Fruit fly (Drosophila melanogaster) whole organism, embryonic: ENCODE data around the gene Rnb.

Experiments used
- Ada2b ChIP-seq: fragments of 200-800 bp; sonication (Bioruptor generic); IDR thresholded peaks from 2 replicates; pipeline ENCODE4 v1.3.6; 2022; ENCODE audit warnings: missing biosample characterization, missing genetic modification characterization
- B-H1 ChIP-seq: fragments of 200-800 bp; sonication (Bioruptor generic); IDR thresholded peaks from 3 replicates; pipeline ENCODE4 v1.3.6; 2022; ENCODE audit warnings: missing biosample characterization, missing genetic modification characterization
- CG11504 ChIP-seq: fragments of 200-800 bp; sonication (Bioruptor generic); optimal IDR thresholded peaks from 3 replicates; lab custom pipeline; 2019; ENCODE audit warnings: missing biosample characterization, mild to moderate bottlenecking, missing genetic modification characterization, moderate library complexity
- CG11695 ChIP-seq: fragments of 200-800 bp; sonication (Bioruptor generic); IDR thresholded peaks from 3 replicates; pipeline ENCODE4 v1.3.6; 2022; ENCODE audit warnings: missing biosample characterization, missing genetic modification characterization
- CG14441 ChIP-seq: fragments of 200-800 bp; sonication (Bioruptor generic); IDR thresholded peaks from 2 replicates; pipeline ENCODE4 v1.3.6; 2022; ENCODE audit warnings: missing biosample characterization, missing genetic modification characterization
- CG14860 ChIP-seq: fragments of 200-800 bp; sonication (Bioruptor generic); IDR thresholded peaks from 3 replicates; pipeline ENCODE4 v1.3.6; 2022; ENCODE audit warnings: missing biosample characterization, missing genetic modification characterization; ENCODE audit not compliant: partially characterized antibody
- CG15479 ChIP-seq: fragments of 200-800 bp; sonication (Bioruptor generic); optimal IDR thresholded peaks from 3 replicates; lab custom pipeline; 2019; ENCODE audit warnings: missing biosample characterization, mild to moderate bottlenecking, missing genetic modification characterization, moderate library complexity
- CG17328 ChIP-seq: fragments of 200-800 bp; sonication (Bioruptor generic); IDR thresholded peaks from 2 replicates; pipeline ENCODE4 v1.3.6; 2022; ENCODE audit warnings: missing biosample characterization, missing genetic modification characterization
- CG17359 ChIP-seq: fragments of 200-800 bp; sonication (Bioruptor generic); optimal IDR thresholded peaks from 3 replicates; lab custom pipeline; 2018; ENCODE audit warnings: missing biosample characterization, mild to moderate bottlenecking, missing genetic modification characterization, moderate library complexity
- CG2678 ChIP-seq: fragments of 200-800 bp; sonication (Bioruptor generic); optimal IDR thresholded peaks from 3 replicates; lab custom pipeline; 2019; ENCODE audit warnings: missing biosample characterization, mild to moderate bottlenecking, missing genetic modification characterization, moderate library complexity
- CG2712 ChIP-seq: fragments of 200-800 bp; optimal IDR thresholded peaks from 3 replicates; lab custom pipeline; 2019; ENCODE audit warnings: missing biosample characterization, mild to moderate bottlenecking, missing genetic modification characterization, moderate library complexity
- CG30020 ChIP-seq: fragments of 200-800 bp; optimal IDR thresholded peaks from 2 replicates; lab custom pipeline; 2019; ENCODE audit warnings: missing biosample characterization, mild to moderate bottlenecking, missing genetic modification characterization, moderate library complexity
- CG34376 ChIP-seq: fragments of 200-800 bp; sonication (Bioruptor generic); optimal IDR thresholded peaks from 2 replicates; lab custom pipeline; 2018; ENCODE audit warnings: missing biosample characterization, mild to moderate bottlenecking, missing genetic modification characterization
- CG4404 ChIP-seq: fragments of 200-800 bp; sonication (Bioruptor generic); IDR thresholded peaks from 2 replicates; pipeline ENCODE4 v1.3.6; 2022; ENCODE audit warnings: missing biosample characterization, missing genetic modification characterization
- CG6175 ChIP-seq: fragments of 200-800 bp; sonication (Bioruptor generic); IDR thresholded peaks from 3 replicates; pipeline ENCODE4 v1.3.6; 2022; ENCODE audit warnings: missing biosample characterization, missing genetic modification characterization
- CG7786 ChIP-seq: fragments of 200-800 bp; sonication (Bioruptor generic); optimal IDR thresholded peaks from 2 replicates; lab custom pipeline; 2016; ENCODE audit warnings: missing biosample characterization, missing genetic modification characterization
- CG9797 ChIP-seq: fragments of 200-800 bp; sonication (Bioruptor generic); optimal IDR thresholded peaks from 3 replicates; lab custom pipeline; 2018; ENCODE audit warnings: missing biosample characterization, mild to moderate bottlenecking, missing genetic modification characterization
- E2f1 ChIP-seq: fragments of 200-800 bp; sonication (Bioruptor generic); IDR thresholded peaks from 2 replicates; pipeline ENCODE4 v1.3.6; 2022; ENCODE audit warnings: missing biosample characterization, missing genetic modification characterization
- ERR ChIP-seq: fragments of 200-800 bp; sonication (Bioruptor generic); optimal IDR thresholded peaks from 2 replicates; lab custom pipeline; 2016; ENCODE audit warnings: missing biosample characterization, missing genetic modification characterization
- GATAe ChIP-seq: fragments of 200-800 bp; sonication (Bioruptor generic); conservative IDR thresholded peaks from 2 replicates; pipeline ENCODE4 v1.3.6; 2022; ENCODE audit warnings: missing biosample characterization, missing genetic modification characterization
- H15 ChIP-seq: fragments of 200-800 bp; sonication (Bioruptor generic); IDR thresholded peaks from 3 replicates; pipeline ENCODE4 v1.3.6; 2022; ENCODE audit warnings: missing biosample characterization, missing genetic modification characterization
- HLH3B ChIP-seq: fragments of 200-800 bp; sonication (Bioruptor generic); IDR thresholded peaks from 2 replicates; pipeline ENCODE4 v1.3.6; 2022; ENCODE audit warnings: missing biosample characterization, missing genetic modification characterization
- Med ChIP-seq: fragments of 200-800 bp; sonication (Bioruptor generic); peaks from one replicate; lab custom pipeline; 2016; ENCODE audit warnings: missing biosample characterization, missing genetic modification characterization, mild to moderate bottlenecking, inconsistent platforms, moderate library complexity
- PHDP ChIP-seq: fragments of 200-800 bp; sonication (Bioruptor generic); optimal IDR thresholded peaks from 3 replicates; lab custom pipeline; 2018; ENCODE audit warnings: missing biosample characterization, mild to moderate bottlenecking, missing genetic modification characterization, moderate library complexity
- Xrp1 ChIP-seq: fragments of 200-800 bp; sonication (Bioruptor generic); IDR thresholded peaks from 2 replicates; pipeline ENCODE4 v1.3.6; 2022; ENCODE audit warnings: missing biosample characterization, missing genetic modification characterization
- ac ChIP-seq: fragments of 200-800 bp; sonication (Bioruptor generic); optimal IDR thresholded peaks from 3 replicates; lab custom pipeline; 2017; ENCODE audit warnings: missing biosample characterization, mild to moderate bottlenecking, missing genetic modification characterization
- bab2 ChIP-seq: fragments of 200-800 bp; sonication (Bioruptor generic); optimal IDR thresholded peaks from 2 replicates; lab custom pipeline; 2016; ENCODE audit warnings: missing biosample characterization, missing genetic modification characterization
- cg ChIP-seq: fragments of 200-800 bp; sonication (Bioruptor generic); optimal IDR thresholded peaks from 3 replicates; lab custom pipeline; 2019; ENCODE audit warnings: missing biosample characterization, mild to moderate bottlenecking, missing genetic modification characterization, moderate library complexity
- exex ChIP-seq: fragments of 200-800 bp; sonication (Bioruptor generic); optimal IDR thresholded peaks from 4 replicates; lab custom pipeline; 2018; ENCODE audit warnings: missing biosample characterization, mild to moderate bottlenecking, missing genetic modification characterization, moderate library complexity
- grn ChIP-seq: fragments of 200-800 bp; sonication (Bioruptor generic); optimal IDR thresholded peaks from 3 replicates; lab custom pipeline; 2017; ENCODE audit warnings: missing biosample characterization, missing genetic modification characterization
- kay ChIP-seq: fragments of 200-800 bp; sonication (Bioruptor generic); optimal IDR thresholded peaks from 2 replicates; lab custom pipeline; 2016; ENCODE audit warnings: missing biosample characterization, missing genetic modification characterization
- kni ChIP-seq: fragments of 200-800 bp; sonication (Bioruptor generic); optimal IDR thresholded peaks from 3 replicates; lab custom pipeline; 2017; ENCODE audit warnings: mild to moderate bottlenecking, missing biosample characterization, missing genetic modification reagents, missing genetic modification characterization
- lab ChIP-seq: fragments of 200-800 bp; sonication (Bioruptor generic); optimal IDR thresholded peaks from 3 replicates; lab custom pipeline; 2017; ENCODE audit warnings: missing biosample characterization, missing genetic modification characterization, mild to moderate bottlenecking, moderate library complexity, missing genetic modification reagents
- lbe ChIP-seq: fragments of 200-800 bp; sonication (Bioruptor generic); optimal IDR thresholded peaks from 2 replicates; lab custom pipeline; 2016; ENCODE audit warnings: missing biosample characterization, mild to moderate bottlenecking, missing genetic modification characterization
- nerfin-2 ChIP-seq: fragments of 200-800 bp; sonication (Bioruptor generic); IDR thresholded peaks from 2 replicates; pipeline ENCODE4 v1.3.6; 2022; ENCODE audit warnings: missing biosample characterization, missing genetic modification characterization; ENCODE audit not compliant: partially characterized antibody
- onecut ChIP-seq: fragments of 200-800 bp; sonication (Bioruptor generic); IDR thresholded peaks from 2 replicates; pipeline ENCODE4 v1.3.6; 2022; ENCODE audit warnings: missing biosample characterization, missing genetic modification characterization
- pan ChIP-seq, 4 experiments: fragments of >200 bp in 3 of 4; fragments of 200-800 bp in 1 of 4; sonication (Bioruptor generic) in 1 of 4; optimal IDR thresholded peaks in 3 of 4; IDR thresholded peaks in 1 of 4; 2 replicates each; pipeline versions ENCODE4 v1.3.6 to Lab custom; 2017 to 2022; ENCODE audit warnings: missing biosample characterization in 2 of 4, missing genetic modification characterization in 2 of 4, mixed read lengths in 1 of 4
- ranshi ChIP-seq: fragments of 200-800 bp; sonication (Bioruptor generic); IDR thresholded peaks from 2 replicates; pipeline ENCODE4 v1.3.6; 2022; ENCODE audit warnings: missing biosample characterization, missing genetic modification characterization
- repo ChIP-seq: fragments of 200-800 bp; sonication (Bioruptor generic); optimal IDR thresholded peaks from 2 replicates; lab custom pipeline; 2016; ENCODE audit warnings: missing biosample characterization, missing genetic modification characterization
- sd ChIP-seq: fragments of 200-800 bp; sonication (Bioruptor generic); optimal IDR thresholded peaks from 3 replicates; lab custom pipeline; 2018; ENCODE audit warnings: missing biosample characterization, mild to moderate bottlenecking, missing genetic modification characterization, moderate library complexity
- sens ChIP-seq: fragments of 200-800 bp; sonication (Bioruptor generic); peaks from one replicate; lab custom pipeline; 2016; ENCODE audit warnings: missing biosample characterization, missing genetic modification characterization
- slbo ChIP-seq: fragments of 200-800 bp; sonication (Bioruptor generic); IDR thresholded peaks from 2 replicates; pipeline ENCODE4 v1.3.6; 2022; ENCODE audit warnings: missing biosample characterization, missing genetic modification characterization
- sug ChIP-seq: fragments of 200-800 bp; optimal IDR thresholded peaks from 2 replicates; lab custom pipeline; 2019; ENCODE audit warnings: missing biosample characterization, mild to moderate bottlenecking, missing genetic modification characterization, moderate library complexity
- usp ChIP-seq: fragments of >200 bp; optimal IDR thresholded peaks from 2 replicates; lab custom pipeline; 2017; ENCODE audit warnings: missing biosample characterization, missing genetic modification characterization

Rnb gene

DNA sequence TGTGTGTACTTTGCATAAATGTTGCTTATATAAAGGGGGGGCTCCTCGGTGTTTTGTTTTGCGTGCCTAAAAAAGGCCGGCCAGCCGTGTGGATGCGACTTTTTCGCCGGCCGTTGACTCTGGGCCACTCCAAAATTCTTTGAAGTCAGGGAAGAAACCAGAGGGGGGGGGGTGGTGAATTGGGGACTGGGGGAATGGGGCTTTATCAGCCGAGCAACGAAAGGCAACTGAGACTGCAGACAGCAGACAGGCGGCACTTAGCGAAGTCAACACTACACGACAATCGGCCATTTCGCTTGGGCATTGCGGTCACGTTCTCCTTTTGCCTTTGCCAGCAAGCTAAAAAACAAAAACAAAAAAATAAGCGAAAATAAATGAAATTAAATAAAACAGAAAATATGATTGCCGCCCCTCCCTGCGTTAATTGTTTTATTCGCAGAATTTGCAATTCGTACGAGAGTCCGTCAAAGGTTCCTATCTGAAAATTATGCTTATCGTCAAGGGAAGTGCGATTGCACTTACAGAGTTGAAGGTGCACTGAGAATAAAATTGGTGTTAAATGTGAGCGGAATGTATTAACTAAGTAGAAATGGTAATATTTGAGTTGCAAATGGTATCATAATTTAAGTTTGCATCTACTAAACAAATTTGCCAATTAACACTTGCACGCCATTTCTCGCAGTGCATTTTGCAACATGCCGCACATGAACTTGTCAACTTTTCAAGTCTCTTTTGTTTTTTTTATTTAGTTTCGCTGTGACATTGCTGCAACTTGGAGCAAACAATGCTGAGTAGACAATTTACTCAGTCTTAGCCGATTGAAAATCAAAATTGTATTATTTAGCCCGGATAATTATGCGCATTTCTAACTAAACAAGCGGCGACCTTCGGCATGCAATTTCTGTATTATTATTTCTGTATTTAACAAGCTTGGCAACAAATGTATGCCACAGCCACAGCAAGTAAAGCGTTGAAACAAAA, 12.8 kb downstream of the Rnb start (continued):
- no peak for TF ChIP-seq repo
- peak; percentile 80 for TF ChIP-seq lbe (GFP tag; lab: Kevin White, UChicago)
- peak; percentile 14 for TF ChIP-seq CG17359 (tag; lab: Kevin White, UChicago)
- peak; percentile 26; the same call in 1 of the 2 replicates for TF ChIP-seq HLH3B (GFP tag; lab: Robert Waterston, UW)
- 0 out of 2 replicates have a peak, but pooled peaks have one; percentile 30 for TF ChIP-seq E2f1 (GFP tag; lab: Robert Waterston, UW)
- TF ChIP-seq cg (GFP tag; lab: Kevin White, UChicago), result no peak
- TF ChIP-seq CG7786 (GFP tag; lab: Kevin White, UChicago), result no peak
- no peak for TF ChIP-seq CG2712 (tag; lab: Kevin White, UChicago)
- TF ChIP-seq CG14441 (GFP tag; lab: Robert Waterston, UW), result peak; percentile 56
- TF ChIP-seq B-H1 (GFP tag; lab: Robert Waterston, UW), result no peak
- TF ChIP-seq CG15479 (GFP tag; lab: Kevin White, UChicago), result no peak
- TF ChIP-seq Ada2b (GFP tag; lab: Robert Waterston, UW), result peak; percentile 24; the same call in 1 of the 2 replicates
- peak; percentile 18 for TF ChIP-seq bab2
- TF ChIP-seq CG11695, result 0 out of 3 replicates have a peak, but pooled peaks have one; percentile 27
- TF ChIP-seq PHDP (tag; lab: Kevin White, UChicago), result no peak
- peak; percentile 5 for TF ChIP-seq kay (GFP tag; lab: Kevin White, UChicago)
- peak; percentile 34; the same call in 1 of the 2 replicates for TF ChIP-seq slbo (GFP tag; lab: Robert Waterston, UW)
- peak; percentile 43 for TF ChIP-seq CG11504 (tag; lab: Kevin White, UChicago)
- TF ChIP-seq CG17328 (GFP tag; lab: Robert Waterston, UW), result peak; percentile 28; the same call in 1 of the 2 replicates
- TF ChIP-seq CG14860, result no peak
- TF ChIP-seq Xrp1, result peak; percentile 43; the same call in 1 of the 2 replicates
- TF ChIP-seq CG30020, result no peak
- no peak for TF ChIP-seq ERR
- no peak for TF ChIP-seq nerfin-2 (GFP tag; lab: Robert Waterston, UW)
- TF ChIP-seq kni (GFP tag; lab: Kevin White, UChicago), result no peak

DNA sequence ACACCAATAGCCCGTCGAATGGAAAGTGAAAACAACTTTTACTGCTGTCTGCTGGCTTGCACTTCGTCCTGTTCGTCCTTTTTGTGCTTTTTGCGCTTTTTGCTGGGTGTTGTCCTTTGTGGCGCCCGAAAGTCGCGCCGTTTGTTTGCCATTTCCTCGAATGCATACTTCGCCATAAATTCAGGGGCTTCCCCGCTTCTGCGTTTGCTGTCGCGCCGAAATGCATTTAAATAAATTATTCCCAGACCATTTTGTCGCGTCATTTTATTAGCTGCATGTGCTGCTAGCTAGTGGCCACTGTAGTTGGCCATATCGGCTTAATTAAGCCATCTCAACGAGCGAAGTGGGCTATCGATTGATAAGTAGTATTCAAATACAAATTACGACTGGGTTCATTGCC, 13.9 kb downstream of the Rnb start:
- TF ChIP-seq H15 (0 out of 3 replicates have a peak, but pooled peaks have one; percentile 22), CG4404 (0 out of 2 replicates have a peak, but pooled peaks have one; percentile 10), Med (GFP tag; lab: Kevin White, UChicago) (peak; percentile 13), usp (GFP tag; lab: Kevin White, UChicago) (no peak), onecut (no peak), CG14860 (no peak), ranshi (GFP tag; lab: Robert Waterston, UW) (no peak), CG9797 (GFP tag; lab: Kevin White, UChicago) (no peak)

DNA sequence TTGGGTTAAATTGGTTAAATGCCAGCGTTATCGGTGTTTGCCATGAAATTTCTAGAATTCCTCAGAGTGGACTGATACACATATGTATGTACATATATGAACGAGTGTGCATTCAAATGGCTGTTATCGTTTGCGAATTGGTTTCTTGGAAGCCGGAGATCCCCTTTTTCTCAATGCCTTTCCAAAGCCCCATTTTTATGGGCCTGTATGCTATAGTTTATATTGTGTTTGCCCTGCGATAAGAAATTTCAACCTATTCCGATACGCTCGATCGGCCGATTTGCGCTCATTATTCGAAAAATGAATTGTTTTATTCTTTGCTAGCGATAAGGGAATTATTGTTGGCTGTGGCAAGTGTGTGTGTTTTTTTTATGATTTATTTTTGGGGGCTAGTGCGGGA, 15.9 kb downstream of the Rnb start:
- TF ChIP-seq grn (GFP tag; lab: Kevin White, UChicago), result peak; percentile 21
- TF ChIP-seq ac, result no peak
- TF ChIP-seq CG2678, result peak; percentile 35
- TF ChIP-seq CG34376 (GFP tag; lab: Kevin White, UChicago), result peak; percentile 53
- peak; percentile 69 for TF ChIP-seq sens (GFP tag; lab: Kevin White, UChicago)
- peak; percentile 0 for TF ChIP-seq Med (GFP tag; lab: Kevin White, UChicago)
- TF ChIP-seq CG6175 (GFP tag; lab: Robert Waterston, UW), result no peak
- TF ChIP-seq sug, result peak; percentile 9
- TF ChIP-seq exex (tag; lab: Kevin White, UChicago), result peak; percentile 86
- no peak for TF ChIP-seq pan (optimal IDR thresholded peaks at IDR 0.05; lab: Kevin White, UChicago)
- peak in 1 of 2 experiments; percentile 8 for TF ChIP-seq pan (GFP tag; optimal IDR thresholded peaks at IDR 0.05 in 1 of 2, IDR thresholded peaks at IDR 0.05 in 1 of 2)
- peak; percentile 13 for TF ChIP-seq lab (GFP tag; lab: Kevin White, UChicago)
- TF ChIP-seq Ada2b (GFP tag; lab: Robert Waterston, UW), result no peak
- TF ChIP-seq sd, result peak; percentile 79
- TF ChIP-seq GATAe (GFP tag; lab: Robert Waterston, UW), result peak; percentile 39; the same call in 1 of the 2 replicates
